Worm (Caenorhabditis elegans) whole organism, young adult: ENCODE measurements around the gene C27A7.3.

Source experiments
- T07F8.4 ChIP-seq: sonication (generic microtip); optimal IDR thresholded peaks from 2 replicates; lab custom pipeline; 2016; ENCODE audit warnings: mild to moderate bottlenecking, missing genetic modification characterization, moderate library complexity, missing compliant biosample characterization
- Y53F4B.3 ChIP-seq: fragments of 200-800 bp; sonication (Bioruptor generic); IDR thresholded peaks from 2 replicates; pipeline ENCODE4 v1.3.6; 2022; ENCODE audit warnings: missing genetic modification reagents, missing genetic modification characterization, missing compliant biosample characterization
- lin-26 ChIP-seq: fragments of 200-800 bp; sonication (Bioruptor generic); IDR thresholded peaks from 2 replicates; pipeline ENCODE4 v1.3.6; 2022; ENCODE audit warnings: missing genetic modification reagents, missing genetic modification characterization, missing compliant biosample characterization
- rec-8 ChIP-seq, 2 experiments: sonication (generic microtip); optimal IDR thresholded peaks; 2 replicates each; lab custom pipeline; 2016; ENCODE audit warnings: mild to moderate bottlenecking in 2 of 2, missing genetic modification characterization in 2 of 2, missing genetic modification reagents in 2 of 2, missing genotype in 2 of 2, missing biosample characterization in 1 of 2, missing compliant biosample characterization in 1 of 2, moderate library complexity in 1 of 2

DNA sequence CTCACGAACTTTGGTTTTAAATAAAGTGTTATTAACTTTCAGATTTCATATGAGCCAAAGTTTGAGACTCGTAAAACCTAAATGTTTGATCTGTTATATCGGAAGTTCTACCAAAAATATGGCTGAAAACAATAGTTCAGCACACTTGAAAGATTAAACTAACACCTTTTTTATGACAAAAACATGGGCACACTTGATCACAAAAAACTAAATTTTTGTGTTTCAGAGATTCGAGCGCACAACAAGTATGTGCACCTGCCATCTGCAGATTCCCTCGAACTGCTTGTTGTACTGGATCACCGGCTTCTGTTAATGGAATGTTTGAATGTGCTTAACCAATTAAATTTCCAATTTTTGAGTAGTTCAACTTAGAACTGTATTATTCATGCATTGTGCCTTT lies 13.1 kb downstream of the C27A7.3 start:
- TF ChIP-seq Y53F4B.3 (GFP tag; lab: Robert Waterston, UW) (no peak), T07F8.4 (tag; lab: Kevin White, UChicago) (no peak), lin-26 (GFP tag; lab: Robert Waterston, UW) (no peak), rec-8 (tag; optimal IDR thresholded peaks at IDR 0.05; lab: Kevin White, UChicago) (no peak)
